Fruit fly (Drosophila melanogaster): ENCODE results near the gene CG33160.

dm6 chr3L:3165399-3165798 lies 40.8 kb downstream of the CG33160 start:
- TF ChIP-seq Dll (optimal IDR thresholded peaks at IDR 0.05): no peak
- no peak for TF ChIP-seq CG8478 (optimal IDR thresholded peaks at IDR 0.05)
- TF ChIP-seq pan (optimal IDR thresholded peaks at IDR 0.05): no peak
- no peak for TF ChIP-seq usp (GFP tag; optimal IDR thresholded peaks at IDR 0.05)
- no peak for TF ChIP-seq psq (optimal IDR thresholded peaks at IDR 0.05)
- no peak for TF ChIP-seq EcR (GFP tag; optimal IDR thresholded peaks at IDR 0.05)
